Worm (Caenorhabditis elegans) whole organism, L2 larva: ENCODE results near the gene C05A9.2.

Experiments used
- C34F6.9 ChIP-seq: fragments of 150-350 bp; optimal IDR thresholded peaks from 2 replicates; lab custom pipeline; 2014; ENCODE audit warnings: missing biosample characterization, missing genetic modification characterization
- F13H6.1 ChIP-seq: sonication (generic microtip); optimal IDR thresholded peaks from 2 replicates; lab custom pipeline; 2016; ENCODE audit warnings: missing genetic modification characterization, missing compliant biosample characterization
- R02D3.7 ChIP-seq: fragments of 150-350 bp; optimal IDR thresholded peaks from 2 replicates; lab custom pipeline; 2014; ENCODE audit warnings: missing biosample characterization, missing genetic modification characterization
- Y55F3AM.14 ChIP-seq: fragments of 200-800 bp; sonication (Bioruptor generic); optimal IDR thresholded peaks from 2 replicates; lab custom pipeline; 2018; ENCODE audit warnings: mild to moderate bottlenecking, missing genetic modification characterization, missing compliant biosample characterization
- ZK546.5 ChIP-seq: sonication (generic microtip); optimal IDR thresholded peaks from 2 replicates; lab custom pipeline; 2017; ENCODE audit warnings: missing biosample characterization, missing genetic modification characterization
- alr-1 ChIP-seq: fragments of 150-350 bp; optimal IDR thresholded peaks from 2 replicates; lab custom pipeline; 2014; ENCODE audit warnings: missing biosample characterization, missing genetic modification characterization
- aly-2 ChIP-seq: fragments of 150-350 bp; optimal IDR thresholded peaks from 2 replicates; lab custom pipeline; 2014; ENCODE audit warnings: missing biosample characterization, missing genetic modification characterization
- ama-1 ChIP-seq: fragments of 150-350 bp; optimal IDR thresholded peaks from 2 replicates; lab custom pipeline; 2018; ENCODE audit warnings: inconsistent platforms
- blmp-1 ChIP-seq: sonication (generic microtip); optimal IDR thresholded peaks from 2 replicates; lab custom pipeline; 2017; ENCODE audit warnings: missing genetic modification characterization, mild to moderate bottlenecking, missing compliant biosample characterization, antibody characterized with exemption, moderate library complexity; ENCODE audit not compliant: insufficient read depth
- ceh-16 ChIP-seq: fragments of 150-350 bp; optimal IDR thresholded peaks from 2 replicates; lab custom pipeline; 2014; ENCODE audit warnings: missing biosample characterization, missing genetic modification characterization
- ceh-82 ChIP-seq: fragments of 150-350 bp; optimal IDR thresholded peaks from 2 replicates; lab custom pipeline; 2014; ENCODE audit warnings: missing biosample characterization, missing genetic modification characterization
- crh-2 ChIP-seq: sonication (generic microtip); optimal IDR thresholded peaks from 2 replicates; lab custom pipeline; 2017; ENCODE audit warnings: missing biosample characterization, missing genetic modification characterization
- dmd-4 ChIP-seq: sonication (generic microtip); optimal IDR thresholded peaks from 2 replicates; lab custom pipeline; 2017; ENCODE audit warnings: missing biosample characterization, missing genetic modification characterization
- egl-27 ChIP-seq: sonication (generic microtip); optimal IDR thresholded peaks from 3 replicates; lab custom pipeline; 2017; ENCODE audit warnings: missing biosample characterization, missing genetic modification reagents, missing genetic modification characterization
- elt-1 ChIP-seq: fragments of 150-350 bp; optimal IDR thresholded peaks from 2 replicates; lab custom pipeline; 2014; ENCODE audit warnings: missing biosample characterization, missing genetic modification characterization
- elt-3 ChIP-seq: sonication (generic microtip); optimal IDR thresholded peaks from 2 replicates; lab custom pipeline; 2017; ENCODE audit warnings: missing biosample characterization, missing genetic modification characterization
- lin-11 ChIP-seq: fragments of 150-350 bp; sonication (generic microtip); optimal IDR thresholded peaks from 2 replicates; lab custom pipeline; 2014; ENCODE audit warnings: missing biosample characterization, missing genetic modification characterization, inconsistent platforms, mixed read lengths
- lsy-2 ChIP-seq, 2 experiments: fragments of 150-350 bp in 1 of 2; sonication (generic microtip) in 1 of 2; optimal IDR thresholded peaks; 2 replicates each; lab custom pipeline; 2014 to 2017; ENCODE audit warnings: missing biosample characterization in 2 of 2, missing genetic modification characterization in 2 of 2
- mab-5 ChIP-seq: fragments of 150-350 bp; optimal IDR thresholded peaks from 2 replicates; lab custom pipeline; 2014; ENCODE audit warnings: missing biosample characterization, missing genetic modification characterization
- nhr-10 ChIP-seq: sonication (generic microtip); optimal IDR thresholded peaks from 2 replicates; lab custom pipeline; 2017; ENCODE audit warnings: missing biosample characterization, missing genetic modification characterization
- nhr-11 ChIP-seq: fragments of 150-350 bp; optimal IDR thresholded peaks from 2 replicates; lab custom pipeline; 2014; ENCODE audit warnings: missing biosample characterization, missing genetic modification characterization
- nhr-12 ChIP-seq: fragments of 150-350 bp; optimal IDR thresholded peaks from 2 replicates; lab custom pipeline; 2014; ENCODE audit warnings: missing biosample characterization, missing genetic modification characterization
- nhr-129 ChIP-seq: fragments of 150-350 bp; optimal IDR thresholded peaks from 2 replicates; lab custom pipeline; 2014; ENCODE audit warnings: missing biosample characterization, missing genetic modification characterization
- nhr-21 ChIP-seq: fragments of 150-350 bp; optimal IDR thresholded peaks from 2 replicates; lab custom pipeline; 2014; ENCODE audit warnings: missing biosample characterization, missing genetic modification characterization
- nhr-23 ChIP-seq: fragments of 150-350 bp; optimal IDR thresholded peaks from 2 replicates; lab custom pipeline; 2014; ENCODE audit warnings: missing biosample characterization, missing genetic modification reagents, missing genetic modification characterization
- nhr-25 ChIP-seq: fragments of 150-350 bp; sonication (generic microtip); optimal IDR thresholded peaks from 3 replicates; lab custom pipeline; 2014; ENCODE audit warnings: missing biosample characterization, missing genetic modification characterization
- nhr-6 ChIP-seq: fragments of 150-350 bp; optimal IDR thresholded peaks from 2 replicates; lab custom pipeline; 2014; ENCODE audit warnings: missing biosample characterization, missing genetic modification characterization
- nhr-77 ChIP-seq: fragments of 150-350 bp; optimal IDR thresholded peaks from 2 replicates; lab custom pipeline; 2014; ENCODE audit warnings: missing biosample characterization, missing genetic modification characterization
- sem-4 ChIP-seq: fragments of 150-350 bp; optimal IDR thresholded peaks from 2 replicates; lab custom pipeline; 2014; ENCODE audit warnings: missing biosample characterization, missing genetic modification reagents, missing genetic modification characterization
- sma-9 ChIP-seq, 2 experiments: fragments of 150-350 bp in 1 of 2; sonication (generic microtip) in 1 of 2; optimal IDR thresholded peaks; 2 replicates each; lab custom pipeline; 2014 to 2016; ENCODE audit warnings: missing genetic modification characterization in 2 of 2, mild to moderate bottlenecking in 1 of 2, missing biosample characterization in 1 of 2, missing compliant biosample characterization in 1 of 2, missing genetic modification reagents in 1 of 2, moderate library complexity in 1 of 2
- snpc-4 ChIP-seq: fragments of 150-350 bp; optimal IDR thresholded peaks from 2 replicates; lab custom pipeline; 2014; ENCODE audit warnings: missing biosample characterization, missing genetic modification characterization
- unc-55 ChIP-seq: fragments of 150-350 bp; sonication (generic microtip); optimal IDR thresholded peaks from 3 replicates; lab custom pipeline; 2014; ENCODE audit warnings: missing biosample characterization, missing genetic modification reagents, missing genetic modification characterization
- zag-1 ChIP-seq: fragments of 150-350 bp; optimal IDR thresholded peaks from 2 replicates; lab custom pipeline; 2014; ENCODE audit warnings: missing biosample characterization, missing genetic modification characterization
- ztf-1 ChIP-seq: fragments of 200-800 bp; sonication (Bioruptor generic); conservative IDR thresholded peaks from 2 replicates; pipeline ENCODE4 v1.3.6; 2022; ENCODE audit warnings: missing genetic modification characterization, missing compliant biosample characterization
- ztf-11 ChIP-seq: sonication (generic microtip); optimal IDR thresholded peaks from 2 replicates; lab custom pipeline; 2017; ENCODE audit warnings: missing biosample characterization, missing genetic modification characterization
- ztf-4 ChIP-seq: fragments of 150-350 bp; optimal IDR thresholded peaks from 2 replicates; lab custom pipeline; 2014; ENCODE audit warnings: missing biosample characterization, missing genetic modification characterization

C05A9.2 gene

DNA sequence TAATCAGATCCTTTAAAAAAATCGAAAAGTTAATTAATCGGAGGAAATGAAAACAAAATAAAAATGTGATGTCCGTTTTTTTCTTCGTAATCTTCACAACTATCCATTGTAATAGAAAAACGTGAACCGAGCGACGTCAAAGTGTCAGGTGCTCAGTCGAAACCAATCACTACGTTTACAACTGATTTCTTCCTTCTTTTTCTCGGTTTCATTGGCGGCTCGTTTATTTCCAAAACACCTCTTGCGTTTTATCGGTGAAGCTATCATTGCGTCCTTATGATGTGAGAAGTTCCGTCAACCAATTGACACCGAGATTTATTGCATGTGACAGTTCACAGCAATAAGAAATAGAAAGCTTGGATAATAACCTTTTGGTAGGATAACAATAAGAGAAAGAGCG, 8.8 kb upstream of the C05A9.2 start:
- TF ChIP-seq F13H6.1 (tag; lab: Kevin White, UChicago) (peak; percentile 63), zag-1 (tag; lab: Kevin White, UChicago) (no peak), nhr-129 (tag; lab: Kevin White, UChicago) (peak; percentile 67), sem-4 (no peak), C34F6.9 (tag; lab: Kevin White, UChicago) (peak; percentile 19), mab-5 (peak; percentile 8), sma-9 (GFP tag; optimal IDR thresholded peaks at IDR 0.05; lab: Kevin White, UChicago) (peak; percentile 38), sma-9 (tag; optimal IDR thresholded peaks at IDR 0.05; lab: Kevin White, UChicago) (no peak)
- TF ChIP-seq, all 48 proteins: peak for 5

DNA sequence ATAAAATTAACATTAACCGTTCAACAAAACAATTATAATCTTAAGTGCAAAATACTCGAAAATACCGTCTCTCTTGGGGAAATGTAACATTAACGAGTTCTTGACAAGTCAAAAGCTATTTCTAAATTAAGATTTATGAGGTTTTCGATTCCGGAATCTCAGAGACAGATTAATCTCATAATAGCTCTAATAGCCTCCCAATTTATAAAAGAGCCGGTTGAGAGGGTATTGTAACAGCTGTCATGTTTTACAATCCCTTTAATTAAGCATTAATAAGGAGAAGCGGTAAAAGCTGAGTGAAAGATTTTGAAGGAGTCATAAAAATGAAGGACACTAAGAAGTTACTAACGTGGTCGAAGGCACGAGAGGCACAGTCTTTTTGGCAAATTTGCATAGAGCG, 7.3 kb upstream of the C05A9.2 start:
- no peak for TF ChIP-seq snpc-4 (tag; lab: Kevin White, UChicago)
- no peak for TF ChIP-seq blmp-1
- no peak for TF ChIP-seq sem-4
- no peak for TF ChIP-seq elt-3 (tag; lab: Kevin White, UChicago)
- TF ChIP-seq sma-9 (GFP tag; optimal IDR thresholded peaks at IDR 0.05; lab: Kevin White, UChicago): no peak
- TF ChIP-seq sma-9 (tag; optimal IDR thresholded peaks at IDR 0.05; lab: Kevin White, UChicago): no peak
- TF ChIP-seq nhr-12: no peak
- no peak for TF ChIP-seq mab-5
- no peak for TF ChIP-seq zag-1 (tag; lab: Kevin White, UChicago)
- TF ChIP-seq ama-1 (lab: Kevin White, UChicago): no peak
- no peak for TF ChIP-seq aly-2 (tag; lab: Kevin White, UChicago)
- TF ChIP-seq unc-55 (GFP tag; lab: Kevin White, UChicago): no peak
- TF ChIP-seq ztf-4 (tag; lab: Kevin White, UChicago): no peak
- no peak for TF ChIP-seq lsy-2 (tag; optimal IDR thresholded peaks at IDR 0.05; lab: Kevin White, UChicago)
- no peak for TF ChIP-seq alr-1
- TF ChIP-seq, all 48 proteins: peak for 0

DNA sequence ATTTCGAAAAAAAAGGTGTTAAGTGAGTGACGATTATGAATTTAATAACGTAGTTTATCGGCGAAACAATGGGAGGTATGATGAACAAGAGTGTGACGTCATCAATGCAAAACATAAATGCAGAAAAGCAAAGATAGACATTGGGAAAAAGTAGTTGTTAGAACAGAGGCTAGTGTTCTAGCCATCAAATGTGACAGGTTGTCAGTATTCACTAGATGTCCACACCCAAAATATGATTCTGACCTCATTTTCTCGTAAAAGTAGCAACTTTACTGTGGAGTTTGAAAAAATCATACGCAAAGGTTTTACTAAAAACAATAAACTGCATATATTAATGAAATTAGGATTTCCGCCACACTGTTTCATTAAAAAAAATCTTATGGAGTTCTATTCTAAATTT, 6.7 kb upstream of the C05A9.2 start:
- no peak for TF ChIP-seq nhr-129 (tag; lab: Kevin White, UChicago)
- TF ChIP-seq nhr-23: no peak
- no peak for TF ChIP-seq alr-1
- no peak for TF ChIP-seq ceh-82 (tag; lab: Kevin White, UChicago)
- no peak for TF ChIP-seq Y55F3AM.14
- TF ChIP-seq elt-3 (tag; lab: Kevin White, UChicago): no peak
- no peak for TF ChIP-seq ama-1 (lab: Kevin White, UChicago)
- no peak for TF ChIP-seq ZK546.5 (tag; lab: Kevin White, UChicago)
- TF ChIP-seq nhr-10 (tag; lab: Kevin White, UChicago): no peak
- no peak for TF ChIP-seq ztf-11 (tag; lab: Kevin White, UChicago)
- TF ChIP-seq snpc-4 (tag; lab: Kevin White, UChicago): no peak
- no peak for TF ChIP-seq ztf-1 (GFP tag; lab: Robert Waterston, UW)
- no peak for TF ChIP-seq lsy-2 (tag; optimal IDR thresholded peaks at IDR 0.05; lab: Kevin White, UChicago)
- TF ChIP-seq nhr-77 (tag; lab: Kevin White, UChicago): no peak
- no peak for TF ChIP-seq F13H6.1 (tag; lab: Kevin White, UChicago)
- no peak for TF ChIP-seq crh-2 (tag; lab: Kevin White, UChicago)
- no peak for TF ChIP-seq egl-27 (tag; lab: Kevin White, UChicago)

DNA sequence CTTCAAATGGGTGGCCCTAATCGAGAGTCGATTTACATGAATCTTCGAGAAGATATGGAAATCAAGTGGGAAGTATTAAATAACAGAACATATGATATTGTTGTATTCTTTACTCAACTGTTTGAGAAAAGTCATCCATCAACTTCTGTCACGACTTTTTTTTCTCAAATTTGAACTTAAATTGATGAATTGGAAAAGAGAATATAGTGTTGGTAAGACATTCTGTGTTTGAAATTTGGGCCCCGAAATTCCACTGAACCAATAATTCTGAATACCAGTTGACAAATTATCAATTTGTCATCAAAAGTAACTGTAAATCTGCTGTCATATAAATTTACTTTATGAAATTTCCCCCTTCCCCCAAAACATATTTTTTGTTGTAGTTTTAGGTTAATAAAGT, 2.4 kb upstream of the C05A9.2 start:
- TF ChIP-seq ztf-11 (tag; lab: Kevin White, UChicago): no peak
- no peak for TF ChIP-seq R02D3.7
- no peak for TF ChIP-seq zag-1 (tag; lab: Kevin White, UChicago)
- no peak for TF ChIP-seq nhr-6 (tag; lab: Kevin White, UChicago)
- no peak for TF ChIP-seq sem-4
- TF ChIP-seq elt-1: no peak
- no peak for TF ChIP-seq ceh-16 (tag; lab: Kevin White, UChicago)
- TF ChIP-seq nhr-21 (tag; lab: Kevin White, UChicago): no peak
- no peak for TF ChIP-seq lin-11 (tag; lab: Kevin White, UChicago)
- TF ChIP-seq nhr-25 (tag; lab: Kevin White, UChicago): no peak
- no peak for TF ChIP-seq nhr-10 (tag; lab: Kevin White, UChicago)
- TF ChIP-seq ama-1 (lab: Kevin White, UChicago): no peak
- no peak for TF ChIP-seq ztf-4 (tag; lab: Kevin White, UChicago)
- no peak for TF ChIP-seq dmd-4 (tag; lab: Kevin White, UChicago)
- no peak for TF ChIP-seq nhr-129 (tag; lab: Kevin White, UChicago)
- TF ChIP-seq F13H6.1 (tag; lab: Kevin White, UChicago): no peak
- TF ChIP-seq nhr-11: no peak
